Fruit fly (Drosophila melanogaster) whole organism, embryonic: ENCODE data around the gene CG31663.

ENCODE experiments used
- B-H1 ChIP-seq: fragments of 200-800 bp; sonication (Bioruptor generic); IDR thresholded peaks from 3 replicates; pipeline ENCODE4 v1.3.6; 2022; ENCODE audit warnings: missing biosample characterization, missing genetic modification characterization
- CG11085 ChIP-seq: fragments of 200-800 bp; sonication (Bioruptor generic); IDR thresholded peaks from 2 replicates; pipeline ENCODE4 v1.3.6; 2022; ENCODE audit warnings: missing biosample characterization, missing genetic modification characterization
- CG12219 ChIP-seq: fragments of 200-800 bp; sonication (Bioruptor generic); optimal IDR thresholded peaks from 3 replicates; lab custom pipeline; 2018; ENCODE audit warnings: missing biosample characterization, mild to moderate bottlenecking, missing genetic modification characterization
- CG12236 ChIP-seq: fragments of 200-800 bp; sonication (Bioruptor generic); optimal IDR thresholded peaks from 2 replicates; lab custom pipeline; 2016; ENCODE audit warnings: missing biosample characterization, missing genetic modification characterization
- CG12659 ChIP-seq: fragments of 200-800 bp; sonication (Bioruptor generic); optimal IDR thresholded peaks from 3 replicates; lab custom pipeline; 2017; ENCODE audit warnings: mild to moderate bottlenecking, missing biosample characterization, missing genetic modification reagents, missing genetic modification characterization
- CG13775 ChIP-seq: fragments of 200-800 bp; sonication (Bioruptor generic); optimal IDR thresholded peaks from 3 replicates; lab custom pipeline; 2017; ENCODE audit warnings: missing biosample characterization, mild to moderate bottlenecking, missing genetic modification characterization
- CG1602 ChIP-seq: fragments of 200-800 bp; sonication (Bioruptor generic); optimal IDR thresholded peaks from 3 replicates; lab custom pipeline; 2016; ENCODE audit warnings: missing biosample characterization, missing genetic modification characterization
- CG17385 ChIP-seq: fragments of 200-800 bp; sonication (Bioruptor generic); optimal IDR thresholded peaks from 3 replicates; lab custom pipeline; 2018; ENCODE audit warnings: missing biosample characterization, mild to moderate bottlenecking, missing genetic modification characterization
- CG18262 ChIP-seq: fragments of 200-800 bp; optimal IDR thresholded peaks from 3 replicates; lab custom pipeline; 2019; ENCODE audit warnings: missing biosample characterization, mild to moderate bottlenecking, missing genetic modification characterization, moderate library complexity
- CG18599 ChIP-seq: fragments of 200-800 bp; sonication (Bioruptor generic); optimal IDR thresholded peaks from 3 replicates; lab custom pipeline; 2017; ENCODE audit warnings: missing biosample characterization, missing genetic modification characterization, mild to moderate bottlenecking, moderate library complexity, missing genetic modification reagents
- CG18764 ChIP-seq: fragments of 200-800 bp; sonication (Bioruptor generic); optimal IDR thresholded peaks from 3 replicates; lab custom pipeline; 2016; ENCODE audit warnings: missing biosample characterization, missing genetic modification characterization
- CG2129 ChIP-seq: fragments of 200-800 bp; sonication (Bioruptor generic); IDR thresholded peaks from 2 replicates; pipeline ENCODE4 v1.3.6; 2022; ENCODE audit warnings: missing biosample characterization, missing genetic modification characterization; ENCODE audit not compliant: partially characterized antibody
- CG2199 ChIP-seq: fragments of 200-800 bp; sonication (Bioruptor generic); IDR thresholded peaks from 3 replicates; pipeline ENCODE4 v1.3.6; 2022; ENCODE audit warnings: missing biosample characterization, missing genetic modification characterization
- CG2202 ChIP-seq: fragments of 200-800 bp; sonication (Bioruptor generic); optimal IDR thresholded peaks from 2 replicates; lab custom pipeline; 2018; ENCODE audit warnings: missing biosample characterization, mild to moderate bottlenecking, missing genetic modification characterization
- CG2889 ChIP-seq: fragments of 200-800 bp; sonication (Bioruptor generic); IDR thresholded peaks from 3 replicates; pipeline ENCODE4 v1.3.6; 2022; ENCODE audit warnings: missing biosample characterization, missing genetic modification characterization
- CG30403 ChIP-seq: fragments of 200-800 bp; sonication (Bioruptor generic); optimal IDR thresholded peaks from 3 replicates; lab custom pipeline; 2016; ENCODE audit warnings: missing biosample characterization, missing genetic modification characterization
- CG31388 ChIP-seq: fragments of 200-800 bp; sonication (Bioruptor generic); optimal IDR thresholded peaks from 2 replicates; lab custom pipeline; 2016; ENCODE audit warnings: missing biosample characterization, missing genetic modification characterization
- CG33557 ChIP-seq: fragments of 200-800 bp; sonication (Bioruptor generic); optimal IDR thresholded peaks from 2 replicates; lab custom pipeline; 2019; ENCODE audit warnings: missing biosample characterization, mild to moderate bottlenecking, missing genetic modification characterization, moderate library complexity
- CG34224 ChIP-seq: fragments of 200-800 bp; sonication (Bioruptor generic); IDR thresholded peaks from 3 replicates; pipeline ENCODE4 v1.3.6; 2022; ENCODE audit warnings: missing biosample characterization, missing genetic modification characterization; ENCODE audit not compliant: partially characterized antibody
- CG3726 ChIP-seq: fragments of 200-800 bp; sonication (Bioruptor generic); IDR thresholded peaks from 3 replicates; pipeline ENCODE4, ENCODE4 v1.3.6; 2022; ENCODE audit warnings: missing biosample characterization, missing genetic modification characterization
- CG4707 ChIP-seq: fragments of 200-800 bp; sonication (Bioruptor generic); optimal IDR thresholded peaks from 2 replicates; lab custom pipeline; 2018; ENCODE audit warnings: missing biosample characterization, mild to moderate bottlenecking, missing genetic modification characterization, moderate library complexity
- CG7556 ChIP-seq: fragments of 200-800 bp; sonication (Bioruptor generic); optimal IDR thresholded peaks from 2 replicates; lab custom pipeline; 2017; ENCODE audit warnings: missing biosample characterization, mild to moderate bottlenecking, missing genetic modification characterization
- CG7987 ChIP-seq: fragments of 200-800 bp; sonication (Bioruptor generic); optimal IDR thresholded peaks from 2 replicates; lab custom pipeline; 2018; ENCODE audit warnings: missing biosample characterization, mild to moderate bottlenecking, missing genetic modification characterization, moderate library complexity
- CG8388 ChIP-seq: fragments of 200-800 bp; sonication (Bioruptor generic); optimal IDR thresholded peaks from 2 replicates; lab custom pipeline; 2019; ENCODE audit warnings: missing biosample characterization, mild to moderate bottlenecking, missing genetic modification characterization, moderate library complexity
- CG9876 ChIP-seq: fragments of 200-800 bp; sonication (Bioruptor generic); optimal IDR thresholded peaks from 2 replicates; lab custom pipeline; 2016; ENCODE audit warnings: missing biosample characterization, missing genetic modification characterization
- D19B ChIP-seq: fragments of 200-800 bp; sonication (Bioruptor generic); optimal IDR thresholded peaks from 2 replicates; lab custom pipeline; 2017; ENCODE audit warnings: missing biosample characterization, mild to moderate bottlenecking, missing genetic modification characterization
- Dll ChIP-seq: fragments of 200-800 bp; sonication (Bioruptor generic); IDR thresholded peaks from 4 replicates; pipeline ENCODE4 v1.3.6; 2022; ENCODE audit warnings: missing biosample characterization, missing genetic modification characterization; ENCODE audit not compliant: partially characterized antibody
- Dp ChIP-seq: fragments of 200-800 bp; sonication (Bioruptor generic); optimal IDR thresholded peaks from 2 replicates; lab custom pipeline; 2018; ENCODE audit warnings: missing biosample characterization, mild to moderate bottlenecking, missing genetic modification characterization, moderate library complexity
- ERR ChIP-seq: fragments of 200-800 bp; sonication (Bioruptor generic); optimal IDR thresholded peaks from 2 replicates; lab custom pipeline; 2016; ENCODE audit warnings: missing biosample characterization, missing genetic modification characterization
- H15 ChIP-seq: fragments of 200-800 bp; sonication (Bioruptor generic); IDR thresholded peaks from 3 replicates; pipeline ENCODE4 v1.3.6; 2022; ENCODE audit warnings: missing biosample characterization, missing genetic modification characterization
- Hmr ChIP-seq: fragments of 200-800 bp; sonication (Bioruptor generic); optimal IDR thresholded peaks from 3 replicates; lab custom pipeline; 2017; ENCODE audit warnings: mild to moderate bottlenecking, missing biosample characterization, missing genetic modification reagents, missing genetic modification characterization
- NK7.1 ChIP-seq: fragments of 200-800 bp; sonication (Bioruptor generic); optimal IDR thresholded peaks from 3 replicates; lab custom pipeline; 2016; ENCODE audit warnings: missing biosample characterization, missing genetic modification characterization
- Spps ChIP-seq: fragments of 200-800 bp; sonication (Bioruptor generic); optimal IDR thresholded peaks from 2 replicates; lab custom pipeline; 2018; ENCODE audit warnings: missing biosample characterization, mild to moderate bottlenecking, missing genetic modification characterization
- aop ChIP-seq: fragments of 200-800 bp; sonication (Bioruptor generic); IDR thresholded peaks from 2 replicates; pipeline ENCODE4 v1.3.6; 2022; ENCODE audit warnings: missing biosample characterization, missing genetic modification characterization
- bbx ChIP-seq: fragments of 200-800 bp; sonication (Bioruptor generic); IDR thresholded peaks from 2 replicates; pipeline ENCODE4 v1.3.6; 2022; ENCODE audit warnings: missing biosample characterization, missing genetic modification characterization; ENCODE audit not compliant: partially characterized antibody
- chinmo ChIP-seq: fragments of 200-800 bp; sonication (Bioruptor generic); IDR thresholded peaks from 4 replicates; pipeline ENCODE4 v1.3.6; 2022; ENCODE audit warnings: missing biosample characterization, missing genetic modification characterization; ENCODE audit not compliant: partially characterized antibody
- dati ChIP-seq: fragments of 200-800 bp; sonication (Bioruptor generic); IDR thresholded peaks from 2 replicates; pipeline ENCODE4 v1.3.6; 2022; ENCODE audit warnings: missing biosample characterization, missing genetic modification characterization
- dmrt99B ChIP-seq: fragments of 200-800 bp; sonication (Bioruptor generic); optimal IDR thresholded peaks from 2 replicates; lab custom pipeline; 2018; ENCODE audit warnings: missing biosample characterization, mild to moderate bottlenecking, missing genetic modification characterization, moderate library complexity
- gcm ChIP-seq: fragments of 200-800 bp; sonication (Bioruptor generic); optimal IDR thresholded peaks from 2 replicates; lab custom pipeline; 2019; ENCODE audit warnings: missing biosample characterization, mild to moderate bottlenecking, missing genetic modification characterization, moderate library complexity
- gcm2 ChIP-seq: fragments of 200-800 bp; sonication (Bioruptor generic); optimal IDR thresholded peaks from 2 replicates; lab custom pipeline; 2016; ENCODE audit warnings: missing biosample characterization, missing genetic modification characterization
- ham ChIP-seq: fragments of 200-800 bp; sonication (Bioruptor generic); IDR thresholded peaks from 2 replicates; pipeline ENCODE4 v1.3.6; 2022; ENCODE audit warnings: missing biosample characterization, missing genetic modification characterization
- lilli ChIP-seq: fragments of 200-800 bp; sonication (Bioruptor generic); optimal IDR thresholded peaks from 3 replicates; lab custom pipeline; 2016; ENCODE audit warnings: missing biosample characterization, missing genetic modification characterization
- onecut ChIP-seq: fragments of 200-800 bp; sonication (Bioruptor generic); IDR thresholded peaks from 2 replicates; pipeline ENCODE4 v1.3.6; 2022; ENCODE audit warnings: missing biosample characterization, missing genetic modification characterization
- pb ChIP-seq: fragments of 200-800 bp; sonication (Bioruptor generic); optimal IDR thresholded peaks from 3 replicates; lab custom pipeline; 2016; ENCODE audit warnings: missing biosample characterization, missing genetic modification characterization
- pzg ChIP-seq: fragments of 200-800 bp; sonication (Bioruptor generic); optimal IDR thresholded peaks from 3 replicates; lab custom pipeline; 2018; ENCODE audit warnings: missing biosample characterization, mild to moderate bottlenecking, missing genetic modification characterization, moderate library complexity
- sd ChIP-seq: fragments of 200-800 bp; sonication (Bioruptor generic); optimal IDR thresholded peaks from 3 replicates; lab custom pipeline; 2018; ENCODE audit warnings: missing biosample characterization, mild to moderate bottlenecking, missing genetic modification characterization, moderate library complexity
- stc ChIP-seq: fragments of 200-800 bp; sonication (Bioruptor generic); IDR thresholded peaks from 2 replicates; pipeline ENCODE4 v1.3.6; 2022; ENCODE audit warnings: missing biosample characterization, missing genetic modification characterization
- unc-4 ChIP-seq: fragments of 200-800 bp; sonication (Bioruptor generic); IDR thresholded peaks from 2 replicates; pipeline ENCODE4 v1.3.6; 2022; ENCODE audit warnings: missing biosample characterization, missing genetic modification characterization; ENCODE audit not compliant: partially characterized antibody
- wor ChIP-seq: fragments of 200-800 bp; sonication (Bioruptor generic); IDR thresholded peaks from 2 replicates; pipeline ENCODE4 v1.3.6; 2022; ENCODE audit warnings: missing biosample characterization, missing genetic modification characterization

Gene CG31663

DNA sequence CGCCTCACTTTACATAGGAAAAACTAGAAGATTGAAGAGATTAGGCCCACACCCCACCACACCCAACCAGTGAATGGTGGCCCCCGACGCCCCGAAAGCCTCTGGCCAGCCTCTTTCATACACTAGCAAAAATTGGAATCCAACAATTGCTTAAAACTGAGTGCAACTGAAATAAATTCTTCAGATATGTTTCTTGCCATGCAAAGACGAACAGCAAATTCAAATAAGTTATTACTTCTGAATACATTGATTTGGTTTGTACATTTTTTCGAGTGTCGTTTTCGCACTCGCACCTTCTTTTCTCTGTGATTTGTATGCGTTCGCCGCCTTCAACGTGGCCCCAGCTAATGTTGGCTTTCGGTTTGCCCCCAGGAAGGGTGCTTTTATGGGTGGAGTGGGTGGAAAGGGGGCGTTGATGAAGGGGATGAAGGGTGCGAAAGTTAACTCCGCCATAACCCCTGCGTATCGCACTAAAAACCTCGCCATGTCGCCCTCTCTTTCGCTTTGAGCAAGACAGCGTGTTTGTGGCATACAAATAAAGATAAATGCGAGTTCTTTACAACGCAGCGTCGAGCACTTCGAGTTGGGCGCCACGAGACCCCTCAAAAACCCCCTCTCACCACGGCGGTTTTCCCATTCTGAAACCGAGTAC, 43.4 kb downstream of the CG31663 start (continued):
- TF ChIP-seq CG7987 (GFP tag; lab: Kevin White, UChicago) (no peak), onecut (0 out of 2 replicates have a peak, but pooled peaks have one; percentile 13), wor (no peak), CG11085 (GFP tag; lab: Robert Waterston, UW) (no peak), stc (GFP tag; lab: Robert Waterston, UW) (no peak), CG2129 (GFP tag; lab: Robert Waterston, UW) (no peak), CG12659 (GFP tag; lab: Kevin White, UChicago) (peak; percentile 29), CG2889 (GFP tag; lab: Robert Waterston, UW) (0 out of 3 replicates have a peak, but pooled peaks have one; percentile 59), CG2199 (GFP tag; lab: Robert Waterston, UW) (no peak), CG18599 (GFP tag; lab: Kevin White, UChicago) (peak; percentile 80), CG33557 (GFP tag; lab: Kevin White, UChicago) (no peak), pzg (GFP tag; lab: Kevin White, UChicago) (no peak), aop (GFP tag; lab: Robert Waterston, UW) (no peak), ERR (GFP tag; lab: Kevin White, UChicago) (no peak), CG3726 (GFP tag; lab: Robert Waterston, UW) (no peak), CG13775 (GFP tag; lab: Kevin White, UChicago) (no peak), CG34224 (GFP tag; lab: Robert Waterston, UW) (no peak), dmrt99B (tag; lab: Kevin White, UChicago) (peak; percentile 45), CG18262 (tag; lab: Kevin White, UChicago) (no peak), B-H1 (GFP tag; lab: Robert Waterston, UW) (0 out of 3 replicates have a peak, but pooled peaks have one; percentile 21), CG7556 (GFP tag; lab: Kevin White, UChicago) (peak; percentile 41), gcm2 (GFP tag; lab: Kevin White, UChicago) (no peak), ham (GFP tag; lab: Robert Waterston, UW) (no peak), gcm (GFP tag; lab: Kevin White, UChicago) (no peak), CG1602 (no peak), Hmr (GFP tag; lab: Kevin White, UChicago) (peak; percentile 71), CG8388 (GFP tag; lab: Kevin White, UChicago) (no peak), CG12236 (no peak), CG17385 (GFP tag; lab: Kevin White, UChicago) (peak; percentile 35), unc-4 (GFP tag; lab: Robert Waterston, UW) (no peak), NK7.1 (GFP tag; lab: Kevin White, UChicago) (no peak), H15 (GFP tag; lab: Robert Waterston, UW) (0 out of 3 replicates have a peak, but pooled peaks have one; percentile 16), CG31388 (no peak), CG18764 (no peak), CG4707 (no peak), CG2202 (tag; lab: Kevin White, UChicago) (no peak), Spps (tag; lab: Kevin White, UChicago) (no peak), bbx (no peak), D19B (GFP tag; lab: Kevin White, UChicago) (peak; percentile 7), Dll (no peak), sd (tag; lab: Kevin White, UChicago) (no peak), CG9876 (GFP tag; lab: Kevin White, UChicago) (no peak), CG30403 (GFP tag; lab: Kevin White, UChicago) (no peak), Dp (GFP tag; lab: Kevin White, UChicago) (no peak), pb (GFP tag; lab: Kevin White, UChicago) (no peak), lilli (GFP tag; lab: Kevin White, UChicago) (peak; percentile 55), chinmo (GFP tag; lab: Robert Waterston, UW) (0 out of 4 replicates have a peak, but pooled peaks have one; percentile 19), CG12219 (GFP tag; lab: Kevin White, UChicago) (peak; percentile 8), dati (GFP tag; lab: Robert Waterston, UW) (0 out of 2 replicates have a peak, but pooled peaks have one; percentile 4)
